Fruit fly (Drosophila melanogaster): Measurements from ENCODE around the gene B9d2.
A peak's percentile ranks its signal among the peaks of the same experiment; 100 is the strongest.

The B9d2 gene

DNA sequence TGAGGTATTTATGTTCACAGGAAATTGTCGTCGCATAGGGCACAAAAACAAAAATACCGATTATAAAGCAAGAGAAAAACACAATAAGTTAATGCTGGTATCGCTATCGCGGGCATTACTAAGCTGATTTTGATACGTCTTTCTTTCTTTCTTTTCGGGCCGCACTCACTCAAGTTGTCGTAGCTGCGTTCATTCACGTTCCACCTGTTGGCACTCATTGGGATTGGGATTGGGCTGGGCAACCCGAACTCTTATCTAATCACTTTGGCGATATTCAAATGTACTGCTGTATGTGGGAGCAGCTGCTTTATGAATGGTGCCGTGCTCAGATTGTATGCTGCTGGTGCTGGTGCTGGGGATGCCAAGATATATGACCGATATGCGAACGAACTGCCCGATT is 45.8 kb downstream of the B9d2 start (continued):
- TF ChIP-seq Scr (GFP tag; IDR thresholded peaks at IDR 0.05; ENCODE audit: partially characterized antibody) (no peak), CG2875 (GFP tag; optimal IDR thresholded peaks at IDR 0.05) (no peak), sna (GFP tag; IDR thresholded peaks at IDR 0.05; ENCODE audit: partially characterized antibody) (no peak), CG3726 (GFP tag; IDR thresholded peaks at IDR 0.05) (no peak), rib (GFP tag; IDR thresholded peaks at IDR 0.05) (no peak), CG2199 (GFP tag; IDR thresholded peaks at IDR 0.05) (peak; percentile 91), CG34376 (GFP tag; optimal IDR thresholded peaks at IDR 0.05) (peak; percentile 63), ssp (GFP tag; IDR thresholded peaks at IDR 0.05) (no peak), insv (GFP tag; optimal IDR thresholded peaks at IDR 0.05) (no peak), GATAe (GFP tag; conservative IDR thresholded peaks at IDR 0.05) (peak; percentile 51; the same call in 1 of the 2 replicates), scrt (GFP tag; optimal IDR thresholded peaks at IDR 0.05) (no peak), sug (tag; optimal IDR thresholded peaks at IDR 0.05) (peak; percentile 63), pros (GFP tag; optimal IDR thresholded peaks at IDR 0.05) (no peak), crp (GFP tag; optimal IDR thresholded peaks at IDR 0.05) (no peak), pnt (GFP tag; optimal IDR thresholded peaks at IDR 0.05) (no peak), mld (GFP tag; IDR thresholded peaks at IDR 0.05; ENCODE audit: partially characterized antibody) (no peak), CG15011 (GFP tag; optimal IDR thresholded peaks at IDR 0.05) (no peak), slou (GFP tag; optimal IDR thresholded peaks at IDR 0.05) (no peak), CG12155 (GFP tag; optimal IDR thresholded peaks at IDR 0.05) (no peak), ara (GFP tag; IDR thresholded peaks at IDR 0.05) (no peak), MTF-1 (GFP tag; optimal IDR thresholded peaks at IDR 0.05; ENCODE audit: borderline replicate concordance) (peak; percentile 38), sd (tag; optimal IDR thresholded peaks at IDR 0.05) (peak; percentile 53), corto (GFP tag; optimal IDR thresholded peaks at IDR 0.05) (no peak), Med (GFP tag) (peak; percentile 63), CG10543 (GFP tag; optimal IDR thresholded peaks at IDR 0.05) (peak; percentile 9), CG7786 (GFP tag; optimal IDR thresholded peaks at IDR 0.05) (no peak), danr (GFP tag; IDR thresholded peaks at IDR 0.05) (no peak), mirr (GFP tag; optimal IDR thresholded peaks at IDR 0.05) (peak; percentile 85), onecut (GFP tag; IDR thresholded peaks at IDR 0.05) (no peak), Dek (tag; optimal IDR thresholded peaks at IDR 0.05) (no peak)

DNA sequence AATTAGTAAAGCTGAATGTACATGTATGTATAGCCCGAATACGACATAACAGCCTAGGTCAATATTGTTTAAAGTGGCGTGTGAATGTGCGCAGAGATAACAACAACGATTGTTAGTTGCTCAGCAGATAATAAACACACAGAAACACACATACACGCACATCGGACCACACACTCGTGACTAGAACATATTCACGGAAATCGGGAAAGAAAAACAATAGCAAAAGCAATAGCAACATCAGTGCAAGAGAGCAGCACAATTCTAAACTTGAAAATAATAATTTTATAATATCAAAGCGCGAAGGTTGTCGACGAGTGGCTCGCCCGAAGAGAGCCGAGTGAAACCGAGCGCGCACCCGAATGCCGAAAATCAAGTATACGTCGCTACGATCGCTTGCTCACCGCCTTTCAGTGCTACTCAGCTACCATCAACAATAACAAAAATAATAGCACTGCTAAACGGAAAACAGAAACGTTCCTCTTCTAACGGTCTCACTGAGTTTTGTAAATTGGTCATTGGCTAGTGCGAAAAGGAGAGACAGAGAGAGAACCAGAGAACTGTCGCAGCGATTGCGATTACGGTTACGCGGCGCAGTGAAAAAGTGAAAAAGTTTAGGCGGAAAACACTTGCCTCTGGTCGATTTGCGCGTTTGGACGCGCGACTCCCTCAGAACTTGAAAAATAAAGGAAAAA is 47.4 kb downstream of the B9d2 start:
- no peak for TF ChIP-seq CG2129 (GFP tag; IDR thresholded peaks at IDR 0.05; ENCODE audit: partially characterized antibody)
- TF ChIP-seq gem (tag; optimal IDR thresholded peaks at IDR 0.05), result peak; percentile 19
- peak; percentile 59 for TF ChIP-seq grn (GFP tag; optimal IDR thresholded peaks at IDR 0.05)
- TF ChIP-seq pho (GFP tag; optimal IDR thresholded peaks at IDR 0.05), result no peak
- TF ChIP-seq CG4328 (GFP tag; optimal IDR thresholded peaks at IDR 0.05), result peak; percentile 52
- no peak for TF ChIP-seq slp2 (GFP tag; optimal IDR thresholded peaks at IDR 0.05)
- TF ChIP-seq Nf-YC (tag; optimal IDR thresholded peaks at IDR 0.05), result peak; percentile 57
- TF ChIP-seq Aef1 (GFP tag; IDR thresholded peaks at IDR 0.05), result peak; percentile 17; the same call in 1 of the 3 replicates
- TF ChIP-seq MESR4 (GFP tag; optimal IDR thresholded peaks at IDR 0.05), result no peak
- TF ChIP-seq sd (tag; optimal IDR thresholded peaks at IDR 0.05), result peak; percentile 80
- TF ChIP-seq Sox100B (GFP tag; optimal IDR thresholded peaks at IDR 0.05), result peak; percentile 35
- peak; percentile 60 for TF ChIP-seq Ets65A (GFP tag)
- TF ChIP-seq CG12071 (GFP tag; optimal IDR thresholded peaks at IDR 0.05), result peak; percentile 55
- no peak for TF ChIP-seq fd64A (GFP tag; optimal IDR thresholded peaks at IDR 0.05)
- no peak for TF ChIP-seq p53 (GFP tag; optimal IDR thresholded peaks at IDR 0.05)
- no peak for TF ChIP-seq hth (optimal IDR thresholded peaks at IDR 0.05)
- peak; percentile 41 for TF ChIP-seq HmgZ (tag; optimal IDR thresholded peaks at IDR 0.05)
- no peak for TF ChIP-seq CG16863 (GFP tag; optimal IDR thresholded peaks at IDR 0.05)
- no peak for TF ChIP-seq CG6175 (GFP tag; IDR thresholded peaks at IDR 0.05)
- TF ChIP-seq salm (tag; optimal IDR thresholded peaks at IDR 0.05), result peak; percentile 11
- no peak for TF ChIP-seq CG10431 (GFP tag; optimal IDR thresholded peaks at IDR 0.05)
- peak; percentile 95 for TF ChIP-seq CG10543 (GFP tag; optimal IDR thresholded peaks at IDR 0.05)

Data from whole organism, embryonic.